Fruit fly (Drosophila melanogaster): ENCODE measurements around the gene CG32816.

DNA sequence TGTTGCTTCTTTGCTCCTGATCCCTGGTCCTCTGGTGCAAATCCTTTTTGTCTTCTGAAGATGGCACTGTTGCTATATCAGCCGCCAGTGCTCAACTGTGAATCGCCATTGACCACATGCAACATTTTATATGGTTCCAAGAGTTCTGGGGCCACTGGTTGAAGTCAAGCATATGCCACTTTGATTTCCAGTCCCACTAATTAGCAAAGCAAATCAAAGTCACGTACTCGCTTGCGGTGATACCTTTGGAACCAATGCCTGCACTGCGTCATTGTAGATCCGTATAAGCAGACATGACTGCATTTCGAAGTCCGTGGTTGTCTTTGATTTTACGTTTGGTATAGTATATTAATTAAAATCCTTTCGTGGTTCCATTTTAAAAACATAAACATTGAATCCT lies 1.3 kb downstream of the CG32816 start, which contains the start of gene Cyp4g1:
- TF ChIP-seq achi (GFP tag; optimal IDR thresholded peaks at IDR 0.05) (no peak), spab (GFP tag; optimal IDR thresholded peaks at IDR 0.05) (no peak), CG11902 (GFP tag; optimal IDR thresholded peaks at IDR 0.05) (no peak), CG6792 (GFP tag; optimal IDR thresholded peaks at IDR 0.05) (no peak), CG32006 (GFP tag; optimal IDR thresholded peaks at IDR 0.05) (no peak), eg (GFP tag; IDR thresholded peaks at IDR 0.05) (no peak), CG6808 (GFP tag; optimal IDR thresholded peaks at IDR 0.05) (no peak), CG9139 (GFP tag; optimal IDR thresholded peaks at IDR 0.05) (no peak), CG8119 (GFP tag; IDR thresholded peaks at IDR 0.05) (no peak), CG16779 (tag; optimal IDR thresholded peaks at IDR 0.05) (no peak), Lpt (GFP tag; optimal IDR thresholded peaks at IDR 0.05) (no peak), svp (GFP tag) (no peak), dac (GFP tag; optimal IDR thresholded peaks at IDR 0.05) (no peak), CG11294 (GFP tag; IDR thresholded peaks at IDR 0.05) (no peak)

Measured in whole organism, prepupa.